Worm (Caenorhabditis elegans) whole organism, late embryonic: ENCODE data around the gene F49F1.2.

Source experiments
- C08G9.2 ChIP-seq: sonication (generic microtip); optimal IDR thresholded peaks from 2 replicates; lab custom pipeline; 2016; ENCODE audit warnings: mild to moderate bottlenecking, missing genetic modification characterization, moderate library complexity, missing compliant biosample characterization
- C38D4.7 ChIP-seq: fragments of 200-800 bp; sonication (Bioruptor generic); optimal IDR thresholded peaks from 2 replicates; lab custom pipeline; 2018; ENCODE audit warnings: mild to moderate bottlenecking, missing genetic modification characterization, moderate library complexity, missing compliant biosample characterization
- F13H6.1 ChIP-seq: sonication (generic microtip); optimal IDR thresholded peaks from 2 replicates; lab custom pipeline; 2016; ENCODE audit warnings: missing genetic modification characterization, missing compliant biosample characterization
- K02D7.2 ChIP-seq: sonication (generic microtip); optimal IDR thresholded peaks from 2 replicates; lab custom pipeline; 2017; ENCODE audit warnings: mild to moderate bottlenecking, missing genetic modification characterization, missing compliant biosample characterization
- K09A11.1 ChIP-seq: sonication (generic microtip); optimal IDR thresholded peaks from 2 replicates; lab custom pipeline; 2017; ENCODE audit warnings: antibody characterized with exemption, mild to moderate bottlenecking, missing genetic modification characterization, missing compliant biosample characterization; ENCODE audit not compliant: insufficient read depth
- Y22D7AL.16 ChIP-seq: sonication (generic microtip); optimal IDR thresholded peaks from 2 replicates; lab custom pipeline; 2016; ENCODE audit warnings: missing genetic modification characterization, missing compliant biosample characterization
- ama-1 ChIP-seq: fragments of 150-350 bp; optimal IDR thresholded peaks from 2 replicates; lab custom pipeline; 2014
- ceh-14 ChIP-seq: sonication (generic microtip); optimal IDR thresholded peaks from 2 replicates; lab custom pipeline; 2016; ENCODE audit warnings: missing genotype, missing genetic modification characterization, missing compliant biosample characterization
- ceh-2 ChIP-seq: sonication (generic microtip); optimal IDR thresholded peaks from 2 replicates; lab custom pipeline; 2016; ENCODE audit warnings: missing genotype, missing genetic modification characterization, missing compliant biosample characterization
- ceh-31 ChIP-seq: sonication (generic microtip); optimal IDR thresholded peaks from 2 replicates; lab custom pipeline; 2016; ENCODE audit warnings: missing genetic modification characterization, missing compliant biosample characterization
- ceh-34 ChIP-seq: sonication (generic microtip); optimal IDR thresholded peaks from 2 replicates; lab custom pipeline; 2016; ENCODE audit warnings: mild to moderate bottlenecking, missing genetic modification characterization, missing compliant biosample characterization
- ceh-45 ChIP-seq: fragments of 200-800 bp; sonication (Bioruptor generic); IDR thresholded peaks from 2 replicates; pipeline ENCODE4 v1.3.6; 2022; ENCODE audit warnings: missing genetic modification reagents, missing genetic modification characterization, missing compliant biosample characterization
- ceh-48 ChIP-seq: sonication (generic microtip); optimal IDR thresholded peaks from 2 replicates; lab custom pipeline; 2016; ENCODE audit warnings: missing genetic modification characterization, inconsistent platforms, missing compliant biosample characterization
- ets-4 ChIP-seq: sonication (generic microtip); optimal IDR thresholded peaks from 2 replicates; lab custom pipeline; 2016; ENCODE audit warnings: missing genetic modification characterization, missing compliant biosample characterization
- eyg-1 ChIP-seq: sonication (generic microtip); optimal IDR thresholded peaks from 2 replicates; lab custom pipeline; 2016; ENCODE audit warnings: missing genotype, missing genetic modification characterization, missing compliant biosample characterization
- fax-1 ChIP-seq: sonication (generic microtip); optimal IDR thresholded peaks from 2 replicates; lab custom pipeline; 2016; ENCODE audit warnings: missing genotype, missing genetic modification characterization, missing compliant biosample characterization
- fkh-10 ChIP-seq: fragments of 150-350 bp; optimal IDR thresholded peaks from 2 replicates; lab custom pipeline; 2014; ENCODE audit warnings: missing biosample characterization, missing genetic modification reagents, missing genetic modification characterization
- fkh-6 ChIP-seq: sonication (generic microtip); optimal IDR thresholded peaks from 2 replicates; lab custom pipeline; 2016; ENCODE audit warnings: missing genetic modification characterization, missing compliant biosample characterization
- gmeb-2 ChIP-seq: sonication (generic microtip); optimal IDR thresholded peaks from 2 replicates; lab custom pipeline; 2016; ENCODE audit warnings: missing genetic modification characterization, inconsistent platforms, missing compliant biosample characterization
- hlh-13 ChIP-seq: fragments of 200-800 bp; sonication (Bioruptor generic); optimal IDR thresholded peaks from 2 replicates; lab custom pipeline; 2018; ENCODE audit warnings: mild to moderate bottlenecking, missing genetic modification characterization, missing compliant biosample characterization
- hlh-15 ChIP-seq: sonication (generic microtip); optimal IDR thresholded peaks from 2 replicates; lab custom pipeline; 2016; ENCODE audit warnings: missing genetic modification characterization, missing compliant biosample characterization
- hlh-30 ChIP-seq: sonication (generic microtip); optimal IDR thresholded peaks from 2 replicates; lab custom pipeline; 2017; ENCODE audit warnings: antibody characterized with exemption, missing genetic modification characterization, missing compliant biosample characterization; ENCODE audit not compliant: insufficient read depth
- hlh-6 ChIP-seq: sonication (generic microtip); optimal IDR thresholded peaks from 2 replicates; lab custom pipeline; 2016; ENCODE audit warnings: missing genotype, missing genetic modification characterization, missing compliant biosample characterization
- lim-6 ChIP-seq: sonication (generic microtip); optimal IDR thresholded peaks from 2 replicates; lab custom pipeline; 2016; ENCODE audit warnings: missing genetic modification characterization, missing compliant biosample characterization
- lin-11 ChIP-seq: fragments of 200-800 bp; sonication (Bioruptor generic); optimal IDR thresholded peaks from 2 replicates; lab custom pipeline; 2018; ENCODE audit warnings: mild to moderate bottlenecking, missing genetic modification characterization, missing compliant biosample characterization
- madf-2 ChIP-seq: sonication (generic microtip); optimal IDR thresholded peaks from 2 replicates; lab custom pipeline; 2017; ENCODE audit warnings: missing genetic modification characterization, missing compliant biosample characterization
- mec-3 ChIP-seq: sonication (generic microtip); optimal IDR thresholded peaks from 2 replicates; lab custom pipeline; 2016; ENCODE audit warnings: borderline replicate concordance, missing genetic modification characterization, missing compliant biosample characterization
- nhr-232 ChIP-seq: sonication (generic microtip); optimal IDR thresholded peaks from 2 replicates; lab custom pipeline; 2016; ENCODE audit warnings: missing genetic modification characterization, missing compliant biosample characterization
- npax-4 ChIP-seq: sonication (generic microtip); optimal IDR thresholded peaks from 2 replicates; lab custom pipeline; 2016; ENCODE audit warnings: missing genetic modification characterization, missing compliant biosample characterization
- odd-2 ChIP-seq: sonication (generic microtip); optimal IDR thresholded peaks from 2 replicates; lab custom pipeline; 2017; ENCODE audit warnings: antibody characterized with exemption, mild to moderate bottlenecking, missing genetic modification characterization, missing compliant biosample characterization
- pag-3 ChIP-seq: sonication (generic microtip); optimal IDR thresholded peaks from 2 replicates; lab custom pipeline; 2016; ENCODE audit warnings: missing compliant biosample characterization, missing genetic modification characterization, borderline replicate concordance
- pha-4 ChIP-seq: fragments of 150-350 bp; optimal IDR thresholded peaks from 2 replicates; lab custom pipeline; 2018; ENCODE audit warnings: missing biosample characterization, missing genetic modification reagents, missing genetic modification characterization
- pqm-1 ChIP-seq: sonication (generic microtip); optimal IDR thresholded peaks from 2 replicates; lab custom pipeline; 2016; ENCODE audit warnings: missing genetic modification characterization, missing compliant biosample characterization
- pros-1 ChIP-seq: fragments of 150-350 bp; optimal IDR thresholded peaks from 2 replicates; lab custom pipeline; 2014; ENCODE audit warnings: missing biosample characterization, missing genetic modification reagents, missing genetic modification characterization
- sdc-2 ChIP-seq: sonication (generic microtip); optimal IDR thresholded peaks from 2 replicates; lab custom pipeline; 2016; ENCODE audit warnings: missing genotype, missing genetic modification characterization, missing compliant biosample characterization
- sox-4 ChIP-seq: sonication (generic microtip); optimal IDR thresholded peaks from 2 replicates; lab custom pipeline; 2017; ENCODE audit warnings: mild to moderate bottlenecking, missing genetic modification characterization, inconsistent platforms, missing compliant biosample characterization
- syd-9 ChIP-seq: sonication (generic microtip); optimal IDR thresholded peaks from 2 replicates; lab custom pipeline; 2016; ENCODE audit warnings: mild to moderate bottlenecking, missing genetic modification characterization, moderate library complexity, missing compliant biosample characterization
- tbx-2 ChIP-seq: sonication (generic microtip); optimal IDR thresholded peaks from 2 replicates; lab custom pipeline; 2016; ENCODE audit warnings: missing genetic modification characterization, missing compliant biosample characterization
- tbx-7 ChIP-seq: sonication (generic microtip); optimal IDR thresholded peaks from 2 replicates; lab custom pipeline; 2016; ENCODE audit warnings: missing genotype, missing genetic modification characterization, missing compliant biosample characterization
- ttx-3 ChIP-seq: sonication (generic microtip); optimal IDR thresholded peaks from 2 replicates; lab custom pipeline; 2016; ENCODE audit warnings: missing genetic modification reagents, missing genetic modification characterization, missing compliant biosample characterization
- unc-3 ChIP-seq, 2 experiments: fragments of 200-800 bp in 1 of 2; sonication (Bioruptor generic) in 1 of 2; sonication (generic microtip) in 1 of 2; conservative IDR thresholded peaks in 1 of 2; optimal IDR thresholded peaks in 1 of 2; 2 replicates each; pipeline versions ENCODE4 v1.3.6 to Lab custom; 2016 to 2022; ENCODE audit warnings: missing compliant biosample characterization in 2 of 2, missing genetic modification characterization in 2 of 2, missing genetic modification reagents in 1 of 2
- unc-42 ChIP-seq: sonication (generic microtip); optimal IDR thresholded peaks from 2 replicates; lab custom pipeline; 2016; ENCODE audit warnings: missing genotype, missing genetic modification characterization, missing compliant biosample characterization
- unc-86 ChIP-seq: sonication (generic microtip); optimal IDR thresholded peaks from 2 replicates; lab custom pipeline; 2016; ENCODE audit warnings: missing genetic modification characterization, missing compliant biosample characterization

The F49F1.2 gene

ce11 chrIV:4093087-4093486 lies 22.7 kb upstream of the F49F1.2 start (continued):
- TF ChIP-seq eyg-1 (no peak), hlh-30 (tag; lab: Kevin White, UChicago) (no peak), lin-11 (tag; lab: Kevin White, UChicago) (no peak), Y22D7AL.16 (tag; lab: Kevin White, UChicago) (no peak), pros-1 (tag; lab: Kevin White, UChicago) (no peak), sdc-2 (tag; lab: Kevin White, UChicago) (no peak), sox-4 (no peak), odd-2 (no peak), unc-42 (tag; lab: Kevin White, UChicago) (peak; percentile 17), hlh-15 (no peak), gmeb-2 (no peak), tbx-7 (tag; lab: Kevin White, UChicago) (no peak), unc-86 (tag; lab: Kevin White, UChicago) (no peak), ets-4 (tag; lab: Kevin White, UChicago) (no peak), ceh-34 (tag; lab: Kevin White, UChicago) (peak; percentile 27), F13H6.1 (tag; lab: Kevin White, UChicago) (peak; percentile 20), ceh-2 (tag; lab: Kevin White, UChicago) (peak; percentile 17), ceh-14 (tag; lab: Kevin White, UChicago) (no peak), fkh-10 (GFP tag; lab: Kevin White, UChicago) (no peak), madf-2 (tag; lab: Kevin White, UChicago) (no peak), C08G9.2 (tag; lab: Kevin White, UChicago) (peak; percentile 37), K02D7.2 (tag; lab: Kevin White, UChicago) (no peak), tbx-2 (tag; lab: Kevin White, UChicago) (peak; percentile 29), hlh-6 (no peak), K09A11.1 (tag; lab: Kevin White, UChicago) (no peak), pqm-1 (no peak), C38D4.7 (GFP tag; lab: Kevin White, UChicago) (no peak), lim-6 (no peak), ama-1 (lab: Kevin White, UChicago) (no peak)

DNA sequence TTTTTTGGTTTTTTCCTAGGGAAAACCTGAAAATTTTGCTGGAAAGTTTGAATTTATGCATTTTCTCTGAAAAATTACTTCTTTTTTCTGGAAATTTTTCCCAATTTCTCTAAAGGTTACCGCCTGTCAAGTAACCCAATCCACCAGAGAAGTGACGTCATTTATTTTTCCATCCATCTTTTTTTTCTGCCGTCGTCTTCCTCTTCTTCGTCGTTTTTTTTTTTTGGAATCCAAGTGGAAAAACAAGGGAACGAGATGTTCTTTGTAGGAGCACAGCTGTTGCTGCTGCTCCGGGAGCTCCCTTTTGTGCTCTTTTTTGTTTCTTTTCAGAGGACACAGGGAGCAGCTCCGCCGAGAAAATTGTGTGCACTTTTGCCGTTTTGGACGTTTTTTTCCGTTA lies 21.4 kb upstream of the F49F1.2 start:
- no peak for TF ChIP-seq syd-9 (tag; lab: Kevin White, UChicago)
- TF ChIP-seq gmeb-2, result no peak
- TF ChIP-seq mec-3 (tag; lab: Kevin White, UChicago), result no peak
- TF ChIP-seq, all 69 proteins: peak for 0

- TF ChIP-seq nhr-232 (tag; lab: Kevin White, UChicago), result no peak
- TF ChIP-seq lim-6, result no peak
- no peak for TF ChIP-seq pha-4
- no peak for TF ChIP-seq unc-42 (tag; lab: Kevin White, UChicago)
- TF ChIP-seq odd-2, result no peak
- no peak for TF ChIP-seq npax-4 (tag; lab: Kevin White, UChicago)
- no peak for TF ChIP-seq ceh-48 (tag; lab: Kevin White, UChicago)
- TF ChIP-seq K09A11.1 (tag; lab: Kevin White, UChicago), result no peak
- no peak for TF ChIP-seq unc-3 (GFP tag; conservative IDR thresholded peaks at IDR 0.05; lab: Robert Waterston, UW)
- no peak for TF ChIP-seq unc-3 (tag; optimal IDR thresholded peaks at IDR 0.05; lab: Kevin White, UChicago)
- TF ChIP-seq pag-3, result no peak
- no peak for TF ChIP-seq C08G9.2 (tag; lab: Kevin White, UChicago)
- TF ChIP-seq fkh-6 (tag; lab: Kevin White, UChicago), result no peak
- TF ChIP-seq ceh-45, result no peak
- TF ChIP-seq hlh-15, result no peak
- no peak for TF ChIP-seq ceh-31
- no peak for TF ChIP-seq fax-1 (tag; lab: Kevin White, UChicago)
- no peak for TF ChIP-seq hlh-13
- no peak for TF ChIP-seq ttx-3 (tag; lab: Kevin White, UChicago)
- TF ChIP-seq syd-9 (tag; lab: Kevin White, UChicago), result no peak
Measured at ce11 chrIV:4096940-4097339, 18.8 kb upstream of the F49F1.2 start.
